Worm (Caenorhabditis elegans) whole organism, late embryonic: ENCODE results near the gene hpo-30.

Experiments used
- Y22D7AL.16 ChIP-seq: sonication (generic microtip); optimal IDR thresholded peaks from 2 replicates; lab custom pipeline; 2016; ENCODE audit warnings: missing genetic modification characterization, missing compliant biosample characterization
- ceh-48 ChIP-seq: sonication (generic microtip); optimal IDR thresholded peaks from 2 replicates; lab custom pipeline; 2016; ENCODE audit warnings: missing genetic modification characterization, inconsistent platforms, missing compliant biosample characterization
- nhr-11 ChIP-seq: fragments of 150-350 bp; optimal IDR thresholded peaks from 2 replicates; lab custom pipeline; 2014; ENCODE audit warnings: missing biosample characterization, missing genetic modification characterization
- pqm-1 ChIP-seq: sonication (generic microtip); optimal IDR thresholded peaks from 2 replicates; lab custom pipeline; 2016; ENCODE audit warnings: missing genetic modification characterization, missing compliant biosample characterization
- rnt-1 ChIP-seq: sonication (generic microtip); optimal IDR thresholded peaks from 2 replicates; lab custom pipeline; 2016; ENCODE audit warnings: missing genetic modification characterization, missing compliant biosample characterization
- syd-9 ChIP-seq: sonication (generic microtip); optimal IDR thresholded peaks from 2 replicates; lab custom pipeline; 2016; ENCODE audit warnings: mild to moderate bottlenecking, missing genetic modification characterization, moderate library complexity, missing compliant biosample characterization
- unc-86 ChIP-seq: sonication (generic microtip); optimal IDR thresholded peaks from 2 replicates; lab custom pipeline; 2016; ENCODE audit warnings: missing genetic modification characterization, missing compliant biosample characterization

- no peak for TF ChIP-seq pqm-1 (tag; lab: Kevin White, UChicago)
- TF ChIP-seq rnt-1 = no peak
- TF ChIP-seq syd-9 (tag; lab: Kevin White, UChicago) = no peak
- TF ChIP-seq Y22D7AL.16 (tag; lab: Kevin White, UChicago) = no peak
- TF ChIP-seq ceh-48 (tag; lab: Kevin White, UChicago) = no peak
- TF ChIP-seq nhr-11 (tag; lab: Kevin White, UChicago) = no peak
- TF ChIP-seq unc-86 (tag; lab: Kevin White, UChicago) = no peak
Measured at ce11 chrV:12329173-12329572, 19.0 kb upstream of the hpo-30 start.
